Worm (Caenorhabditis elegans) whole organism, L3 larva: Measurements from ENCODE around the gene T26C11.4.

ENCODE experiments used
- R02D3.7 ChIP-seq: fragments of 150-350 bp; optimal IDR thresholded peaks from 2 replicates; lab custom pipeline; 2014; ENCODE audit warnings: missing biosample characterization, missing genetic modification characterization
- elt-2 ChIP-seq: sonication (generic microtip); optimal IDR thresholded peaks from 2 replicates; lab custom pipeline; 2016; ENCODE audit warnings: missing genetic modification reagents, mild to moderate bottlenecking, missing genetic modification characterization, missing compliant biosample characterization
- nhr-11 ChIP-seq: fragments of 150-350 bp; optimal IDR thresholded peaks from 2 replicates; lab custom pipeline; 2014; ENCODE audit warnings: missing biosample characterization, missing genetic modification characterization
- pha-4 ChIP-seq: fragments of 150-350 bp; optimal IDR thresholded peaks from 2 replicates; lab custom pipeline; 2014; ENCODE audit warnings: missing biosample characterization, missing genetic modification reagents, missing genetic modification characterization
- skn-1 ChIP-seq: fragments of 150-350 bp; optimal IDR thresholded peaks from 2 replicates; lab custom pipeline; 2014; ENCODE audit warnings: missing biosample characterization, missing genetic modification characterization
- unc-62 ChIP-seq: fragments of 150-350 bp; sonication (generic microtip); optimal IDR thresholded peaks from 4 replicates; lab custom pipeline; 2014; ENCODE audit warnings: missing biosample characterization, missing genetic modification reagents, missing genetic modification characterization
- ztf-11 ChIP-seq: fragments of 150-350 bp; optimal IDR thresholded peaks from 2 replicates; lab custom pipeline; 2014; ENCODE audit warnings: missing biosample characterization, missing genetic modification characterization

- TF ChIP-seq pha-4 (tag; lab: Kevin White, UChicago) (no peak), nhr-11 (tag; lab: Kevin White, UChicago) (no peak), elt-2 (tag; lab: Kevin White, UChicago) (no peak), unc-62 (GFP tag; lab: Kevin White, UChicago) (no peak), ztf-11 (tag; lab: Kevin White, UChicago) (no peak), skn-1 (tag; lab: Kevin White, UChicago) (no peak), R02D3.7 (tag; lab: Kevin White, UChicago) (no peak)
These were observed 7.6 kb downstream of the T26C11.4 start for ce11 chrX:1837703-1838102.
